Worm (Caenorhabditis elegans): Measurements from ENCODE around the gene F42G2.7.

Gene F42G2.7

DNA sequence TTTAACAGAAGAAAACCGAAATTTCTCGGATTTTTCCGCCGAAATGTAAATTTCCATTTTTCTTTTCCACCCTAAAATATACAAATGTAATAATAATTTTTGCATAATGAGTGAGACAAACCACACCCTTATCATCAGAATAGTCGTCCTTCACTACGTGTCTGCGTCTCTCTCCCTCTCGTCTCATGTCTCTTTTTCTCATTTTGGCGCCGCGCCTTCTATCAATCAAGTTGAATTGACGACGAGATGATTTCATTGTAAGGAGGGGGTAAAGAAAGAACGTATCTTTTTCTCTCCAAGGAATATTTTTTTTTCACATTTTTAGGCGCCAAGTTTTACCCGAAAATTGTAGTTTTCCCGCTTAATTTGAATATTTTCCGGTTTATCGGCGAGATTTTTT is 24.3 kb downstream of the F42G2.7 start:
- TF ChIP-seq fax-1 (tag; optimal IDR thresholded peaks at IDR 0.05) (no peak), pha-2 (tag; optimal IDR thresholded peaks at IDR 0.05) (no peak), gmeb-2 (tag; optimal IDR thresholded peaks at IDR 0.05) (no peak), ceh-6 (GFP tag; optimal IDR thresholded peaks at IDR 0.05) (no peak), ceh-31 (tag; optimal IDR thresholded peaks at IDR 0.05) (no peak), tbx-7 (tag; optimal IDR thresholded peaks at IDR 0.05) (no peak), F13H6.1 (tag; optimal IDR thresholded peaks at IDR 0.05) (no peak), sdc-2 (tag; optimal IDR thresholded peaks at IDR 0.05) (no peak), mec-3 (tag; optimal IDR thresholded peaks at IDR 0.05; ENCODE audit: borderline replicate concordance) (no peak), ceh-24 (tag; optimal IDR thresholded peaks at IDR 0.05) (no peak), unc-86 (tag; optimal IDR thresholded peaks at IDR 0.05) (no peak), npax-4 (tag; optimal IDR thresholded peaks at IDR 0.05) (no peak), eyg-1 (tag; optimal IDR thresholded peaks at IDR 0.05) (no peak), lim-6 (tag; optimal IDR thresholded peaks at IDR 0.05) (no peak), lin-11 (tag; optimal IDR thresholded peaks at IDR 0.05) (no peak), pqm-1 (tag; optimal IDR thresholded peaks at IDR 0.05) (no peak)

DNA sequence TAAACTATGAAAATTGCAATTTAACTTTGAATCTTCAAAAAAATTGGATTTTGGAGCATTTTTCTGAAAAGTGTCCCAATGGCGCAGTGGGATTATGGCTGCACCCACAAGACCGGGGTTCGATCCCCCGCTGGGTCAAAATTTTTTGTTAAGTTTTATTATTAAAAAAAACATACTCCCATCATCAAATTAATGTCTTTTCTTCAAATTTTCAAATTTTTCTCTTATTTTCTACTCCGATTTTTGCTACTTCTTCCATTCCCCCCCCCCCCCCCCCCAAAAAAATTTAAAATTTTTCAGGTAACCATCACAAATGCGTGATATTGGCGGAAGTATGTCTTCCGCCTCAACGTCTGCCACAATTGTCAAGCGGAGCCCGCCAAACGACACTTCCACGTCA is 25.0 kb downstream of the F42G2.7 start, which contains the start of gene vab-19:
Gene vab-19, plus strand, starts transcription at position 301 of the 400 bp plus-strand sequence.
- TF ChIP-seq nhr-232 (tag; optimal IDR thresholded peaks at IDR 0.05): no peak
- no peak for TF ChIP-seq ceh-2 (tag; optimal IDR thresholded peaks at IDR 0.05)
- TF ChIP-seq tbx-2 (tag; optimal IDR thresholded peaks at IDR 0.05): no peak
- TF ChIP-seq ama-1 (optimal IDR thresholded peaks at IDR 0.05): no peak
- no peak for TF ChIP-seq pha-4 (tag; optimal IDR thresholded peaks at IDR 0.05)
- TF ChIP-seq dve-1 (tag; optimal IDR thresholded peaks at IDR 0.05): no peak
- no peak for TF ChIP-seq odd-2 (tag; optimal IDR thresholded peaks at IDR 0.05)
- TF ChIP-seq C38D4.7 (GFP tag; optimal IDR thresholded peaks at IDR 0.05): no peak
- no peak for TF ChIP-seq ceh-30 (tag; optimal IDR thresholded peaks at IDR 0.05)
- no peak for TF ChIP-seq hlh-15 (tag; optimal IDR thresholded peaks at IDR 0.05)
- TF ChIP-seq unc-3 (GFP tag; conservative IDR thresholded peaks at IDR 0.05): no peak
- TF ChIP-seq unc-3 (tag; optimal IDR thresholded peaks at IDR 0.05): no peak
- TF ChIP-seq ztf-16 (tag; optimal IDR thresholded peaks at IDR 0.05): no peak
- TF ChIP-seq ceh-6 (GFP tag; optimal IDR thresholded peaks at IDR 0.05): no peak
- no peak for TF ChIP-seq pqm-1 (tag; optimal IDR thresholded peaks at IDR 0.05)
- TF ChIP-seq ets-4 (tag; optimal IDR thresholded peaks at IDR 0.05): no peak

DNA sequence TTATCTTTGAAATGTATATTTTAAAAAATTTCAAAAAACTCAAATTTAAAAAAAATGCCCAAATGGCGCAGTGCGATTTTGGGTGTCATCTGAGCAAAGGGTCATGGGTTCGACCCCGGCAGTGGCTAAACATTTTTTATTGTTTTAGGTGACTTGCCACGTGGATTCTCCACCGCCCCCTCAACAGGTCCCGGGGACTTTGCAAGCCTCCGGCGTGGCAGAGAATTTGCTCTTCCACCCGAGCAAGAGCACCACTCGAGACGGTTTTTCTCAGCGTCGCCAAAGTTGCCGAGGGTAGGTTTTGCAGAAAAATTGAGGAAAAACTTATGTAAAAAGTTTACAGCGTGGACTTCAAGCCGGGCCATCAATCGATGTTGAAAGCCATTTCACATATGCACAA is 27.2 kb downstream of the F42G2.7 start:
- no peak for TF ChIP-seq ceh-19 (GFP tag; optimal IDR thresholded peaks at IDR 0.05)
- TF ChIP-seq ceh-22 (tag; optimal IDR thresholded peaks at IDR 0.05): no peak
- no peak for TF ChIP-seq tbx-7 (tag; optimal IDR thresholded peaks at IDR 0.05)
- TF ChIP-seq ets-4 (tag; optimal IDR thresholded peaks at IDR 0.05): no peak
- no peak for TF ChIP-seq zip-5 (tag; optimal IDR thresholded peaks at IDR 0.05)
- no peak for TF ChIP-seq nhr-232 (tag; optimal IDR thresholded peaks at IDR 0.05)
- no peak for TF ChIP-seq unc-86 (tag; optimal IDR thresholded peaks at IDR 0.05)
- TF ChIP-seq pha-4 (tag; optimal IDR thresholded peaks at IDR 0.05): no peak

DNA sequence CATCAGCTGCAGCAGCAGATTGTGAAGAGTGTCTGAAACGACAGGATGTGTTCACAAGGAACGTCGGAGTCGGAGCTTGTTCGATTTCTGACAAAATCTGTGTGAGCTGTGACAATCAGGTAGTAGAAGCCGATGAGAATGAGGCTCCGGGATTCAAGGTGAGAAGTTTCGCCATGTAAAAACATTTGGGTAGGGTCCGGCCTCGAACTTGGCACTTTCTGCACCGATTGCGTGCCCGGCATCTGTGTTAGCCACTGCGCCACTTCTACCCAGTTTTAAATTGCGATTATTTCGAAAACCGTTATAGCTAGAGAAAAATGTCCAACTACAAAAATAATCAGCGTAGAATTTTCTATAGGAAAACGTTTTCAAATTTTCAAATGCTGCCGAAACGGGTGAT is 28.8 kb downstream of the F42G2.7 start:
- no peak for TF ChIP-seq pat-9 (tag; optimal IDR thresholded peaks at IDR 0.05)
- no peak for TF ChIP-seq tbx-2 (tag; optimal IDR thresholded peaks at IDR 0.05)
- no peak for TF ChIP-seq nfya-1 (tag; optimal IDR thresholded peaks at IDR 0.05)
- no peak for TF ChIP-seq tbx-7 (tag; optimal IDR thresholded peaks at IDR 0.05)
- TF ChIP-seq hlh-13 (GFP tag; optimal IDR thresholded peaks at IDR 0.05): no peak
- no peak for TF ChIP-seq hlh-8 (tag; optimal IDR thresholded peaks at IDR 0.05)
- TF ChIP-seq elt-4 (tag; optimal IDR thresholded peaks at IDR 0.05): no peak
- TF ChIP-seq ceh-14 (tag; optimal IDR thresholded peaks at IDR 0.05): no peak
- no peak for TF ChIP-seq ceh-19 (GFP tag; optimal IDR thresholded peaks at IDR 0.05)
- no peak for TF ChIP-seq K09A11.1 (tag; optimal IDR thresholded peaks at IDR 0.05; ENCODE audit: insufficient read depth)
- TF ChIP-seq sox-4 (tag; optimal IDR thresholded peaks at IDR 0.05): no peak
- TF ChIP-seq rnt-1 (tag; optimal IDR thresholded peaks at IDR 0.05): no peak
- TF ChIP-seq elt-2 (tag; optimal IDR thresholded peaks at IDR 0.05): no peak
- no peak for TF ChIP-seq fax-1 (tag; optimal IDR thresholded peaks at IDR 0.05)
- no peak for TF ChIP-seq lin-11 (tag; optimal IDR thresholded peaks at IDR 0.05)
- no peak for TF ChIP-seq unc-55 (GFP tag; optimal IDR thresholded peaks at IDR 0.05)
- no peak for TF ChIP-seq ceh-9 (tag; optimal IDR thresholded peaks at IDR 0.05)

Measured in whole organism, late embryonic.